Worm (Caenorhabditis elegans) whole organism, mixed stage, embryonic: ENCODE results near the gene manf-1.
A peak's percentile ranks its signal among the peaks of the same experiment; 100 is the strongest.
"Not testable (repeated sequence)": the region's sequence is repeated elsewhere in the genome, so short reads cannot be mapped to it uniquely, and the experiment has no call there.

Experiments
- bed-3 ChIP-seq: fragments of 200-800 bp; sonication (Bioruptor generic); optimal IDR thresholded peaks from 3 replicates; lab custom pipeline; 2018; ENCODE audit warnings: mild to moderate bottlenecking, missing genetic modification characterization, moderate library complexity, missing compliant biosample characterization
- blmp-1 ChIP-seq: fragments of 150-350 bp; optimal IDR thresholded peaks from 2 replicates; lab custom pipeline; 2014; ENCODE audit warnings: missing biosample characterization, missing genetic modification characterization
- ceh-39 ChIP-seq: fragments of 150-350 bp; optimal IDR thresholded peaks from 2 replicates; lab custom pipeline; 2014; ENCODE audit warnings: missing biosample characterization, missing genetic modification characterization
- ceh-43 ChIP-seq: fragments of 200-800 bp; sonication (Bioruptor generic); optimal IDR thresholded peaks from 2 replicates; lab custom pipeline; 2018; ENCODE audit warnings: mild to moderate bottlenecking, missing genetic modification characterization, moderate library complexity, missing compliant biosample characterization
- ceh-83 ChIP-seq: fragments of 200-800 bp; sonication (Bioruptor generic); optimal IDR thresholded peaks from 2 replicates; lab custom pipeline; 2018; ENCODE audit warnings: mild to moderate bottlenecking, missing genetic modification characterization, missing compliant biosample characterization
- ces-1 ChIP-seq: fragments of 150-350 bp; optimal IDR thresholded peaks from 2 replicates; lab custom pipeline; 2014; ENCODE audit warnings: missing biosample characterization, missing genetic modification reagents, missing genetic modification characterization
- cnd-1 ChIP-seq: fragments of 200-800 bp; sonication (Bioruptor generic); optimal IDR thresholded peaks from 2 replicates; lab custom pipeline; 2018; ENCODE audit warnings: mild to moderate bottlenecking, missing genetic modification characterization, missing compliant biosample characterization
- drap-1 ChIP-seq: fragments of 200-800 bp; sonication (Bioruptor generic); optimal IDR thresholded peaks from 3 replicates; lab custom pipeline; 2018; ENCODE audit warnings: mild to moderate bottlenecking, missing genetic modification characterization, missing compliant biosample characterization
- elt-1 ChIP-seq: sonication (generic microtip); optimal IDR thresholded peaks from 2 replicates; lab custom pipeline; 2017; ENCODE audit warnings: missing genetic modification characterization, mild to moderate bottlenecking, missing compliant biosample characterization, antibody characterized with exemption, moderate library complexity, borderline replicate concordance; ENCODE audit not compliant: insufficient read depth
- elt-3 ChIP-seq: fragments of 150-350 bp; optimal IDR thresholded peaks from 2 replicates; lab custom pipeline; 2014; ENCODE audit warnings: missing biosample characterization, missing genetic modification characterization
- flh-1 ChIP-seq: fragments of 200-800 bp; sonication (Bioruptor generic); optimal IDR thresholded peaks from 2 replicates; lab custom pipeline; 2018; ENCODE audit warnings: mild to moderate bottlenecking, missing genetic modification characterization, moderate library complexity, missing compliant biosample characterization
- ham-2 ChIP-seq: fragments of 200-800 bp; sonication (Bioruptor generic); optimal IDR thresholded peaks from 2 replicates; lab custom pipeline; 2018; ENCODE audit warnings: mild to moderate bottlenecking, missing genetic modification characterization, missing compliant biosample characterization
- lin-13 ChIP-seq: fragments of 150-350 bp; optimal IDR thresholded peaks from 2 replicates; lab custom pipeline; 2014; ENCODE audit warnings: missing biosample characterization, missing genetic modification characterization
- lsy-2 ChIP-seq: fragments of 150-350 bp; optimal IDR thresholded peaks from 2 replicates; lab custom pipeline; 2014; ENCODE audit warnings: missing biosample characterization, missing genetic modification characterization
- mab-5 ChIP-seq: fragments of 150-350 bp; optimal IDR thresholded peaks from 2 replicates; lab custom pipeline; 2014; ENCODE audit warnings: missing biosample characterization, missing genetic modification characterization
- mep-1 ChIP-seq: fragments of 150-350 bp; optimal IDR thresholded peaks from 2 replicates; lab custom pipeline; 2017; ENCODE audit warnings: missing biosample characterization, missing genetic modification reagents, missing genetic modification characterization, inconsistent platforms
- nhr-12 ChIP-seq: fragments of 150-350 bp; optimal IDR thresholded peaks from 2 replicates; lab custom pipeline; 2014; ENCODE audit warnings: missing biosample characterization, missing genetic modification characterization
- nhr-2 ChIP-seq: fragments of 150-350 bp; optimal IDR thresholded peaks from 2 replicates; lab custom pipeline; 2014; ENCODE audit warnings: missing biosample characterization, missing genetic modification characterization
- nhr-237 ChIP-seq: fragments of 150-350 bp; optimal IDR thresholded peaks from 2 replicates; lab custom pipeline; 2014; ENCODE audit warnings: missing biosample characterization, missing genetic modification characterization
- nhr-28 ChIP-seq: fragments of 150-350 bp; optimal IDR thresholded peaks from 2 replicates; lab custom pipeline; 2014; ENCODE audit warnings: missing biosample characterization, missing genetic modification characterization
- nhr-76 ChIP-seq: sonication (generic microtip); optimal IDR thresholded peaks from 2 replicates; lab custom pipeline; 2017; ENCODE audit warnings: missing biosample characterization, missing genetic modification characterization
- sem-2 ChIP-seq: fragments of 200-800 bp; sonication (Bioruptor generic); optimal IDR thresholded peaks from 2 replicates; lab custom pipeline; 2018; ENCODE audit warnings: mild to moderate bottlenecking, missing genetic modification characterization, missing compliant biosample characterization
- sptf-1 ChIP-seq: sonication (generic microtip); optimal IDR thresholded peaks from 2 replicates; lab custom pipeline; 2017; ENCODE audit warnings: mild to moderate bottlenecking, missing genetic modification characterization, moderate library complexity, missing compliant biosample characterization
- tbx-8 ChIP-seq: fragments of 200-800 bp; sonication (Bioruptor generic); optimal IDR thresholded peaks from 2 replicates; lab custom pipeline; 2018; ENCODE audit warnings: mild to moderate bottlenecking, missing genetic modification characterization, moderate library complexity, missing compliant biosample characterization
- unc-120 ChIP-seq: sonication (generic microtip); optimal IDR thresholded peaks from 2 replicates; lab custom pipeline; 2017; ENCODE audit warnings: missing genetic modification characterization, missing compliant biosample characterization; ENCODE audit not compliant: poor library complexity, severe bottlenecking
- unc-39 ChIP-seq: fragments of 150-350 bp; optimal IDR thresholded peaks from 2 replicates; lab custom pipeline; 2014; ENCODE audit warnings: missing biosample characterization, missing genetic modification characterization
- unc-62 ChIP-seq: fragments of 150-350 bp; optimal IDR thresholded peaks from 2 replicates; lab custom pipeline; 2014; ENCODE audit warnings: missing biosample characterization, missing genetic modification reagents, missing genetic modification characterization
- zip-8 ChIP-seq: fragments of 150-350 bp; optimal IDR thresholded peaks from 2 replicates; lab custom pipeline; 2014; ENCODE audit warnings: missing biosample characterization, missing genetic modification characterization
- ztf-11 ChIP-seq: fragments of 150-350 bp; optimal IDR thresholded peaks from 2 replicates; lab custom pipeline; 2014; ENCODE audit warnings: missing biosample characterization, missing genetic modification characterization

The manf-1 gene

DNA sequence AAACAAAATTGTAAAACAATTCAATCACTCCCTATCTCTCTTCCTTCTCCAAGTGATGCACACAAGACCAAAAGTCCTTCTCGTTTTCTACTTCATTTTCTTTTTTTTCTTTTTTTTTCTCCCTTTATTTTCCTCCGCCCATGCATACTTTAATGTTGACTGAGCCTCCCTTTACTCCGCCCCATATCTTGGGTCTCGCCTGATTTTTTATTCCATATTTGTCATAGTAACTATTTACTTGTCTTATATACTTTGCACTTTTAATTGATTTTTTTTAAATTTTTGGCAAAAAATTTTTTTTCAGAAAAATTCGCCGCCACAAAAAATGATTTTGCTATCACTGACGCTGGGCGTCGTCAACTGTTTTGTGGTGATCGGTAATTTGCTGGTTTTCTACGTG is 31.6 kb upstream of the manf-1 start, which contains the start of gene ser-6:
Gene ser-6, plus strand, starts transcription at position 301 of the 400 bp plus-strand sequence.
- TF ChIP-seq ces-1 (GFP tag; lab: Kevin White, UChicago) (peak; percentile 35), unc-62 (GFP tag; lab: Kevin White, UChicago) (no peak)
- TF ChIP-seq, all 35 proteins: peak for 1

DNA sequence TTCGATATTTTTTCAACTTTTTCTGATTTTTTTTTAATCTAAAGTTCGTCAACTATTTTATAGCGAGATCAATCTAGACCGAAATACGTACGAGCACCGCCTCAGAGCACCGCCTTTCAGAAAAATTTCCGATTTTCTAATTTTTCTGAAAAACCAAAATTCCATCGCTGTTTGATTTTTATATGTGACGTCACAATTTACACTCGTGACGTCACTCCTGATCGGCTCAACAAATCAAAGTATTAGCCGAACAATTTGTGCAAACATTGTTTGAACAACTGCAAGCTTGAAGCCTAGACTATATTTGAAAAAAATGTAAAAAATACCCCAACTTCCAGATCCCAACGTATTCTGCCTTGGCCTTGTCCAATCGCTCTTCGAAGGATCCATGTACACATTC is 7.0 kb upstream of the manf-1 start:
- no peak for TF ChIP-seq nhr-76 (tag; lab: Kevin White, UChicago)
- no peak for TF ChIP-seq lsy-2 (tag; lab: Kevin White, UChicago)
- no peak for TF ChIP-seq tbx-8 (GFP tag; lab: Kevin White, UChicago)
- peak; percentile 96 for TF ChIP-seq zip-8 (tag; lab: Kevin White, UChicago)
- TF ChIP-seq ceh-39 (tag; lab: Kevin White, UChicago): no peak
- TF ChIP-seq unc-39 (tag; lab: Kevin White, UChicago): no peak

DNA sequence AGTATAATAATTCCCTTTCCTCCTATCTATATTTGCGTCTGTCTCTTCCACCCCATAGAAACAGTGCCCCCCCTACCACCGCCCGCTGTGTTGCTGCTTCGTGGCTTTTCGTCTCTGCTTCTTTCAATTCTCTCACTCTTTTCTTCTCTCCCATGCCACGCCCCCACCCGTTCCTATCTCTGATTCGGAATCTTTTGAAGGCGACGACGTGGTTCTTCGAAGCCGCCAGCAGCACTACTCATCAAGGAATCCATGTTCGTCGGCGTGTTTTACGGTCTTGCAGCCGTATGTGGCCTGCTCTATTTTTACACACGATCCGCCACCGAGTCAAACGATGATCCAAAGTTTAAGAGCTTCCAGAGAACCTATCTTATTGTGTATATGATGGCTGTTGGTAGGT is 3.0 kb upstream of the manf-1 start, which contains the start of gene samt-1:
Gene samt-1, plus strand, starts transcription at position 176 of the 400 bp plus-strand sequence.
- TF ChIP-seq unc-39 (tag; lab: Kevin White, UChicago) (no peak), nhr-28 (tag; lab: Kevin White, UChicago) (no peak), nhr-12 (tag; lab: Kevin White, UChicago) (no peak), ham-2 (GFP tag; lab: Kevin White, UChicago) (peak; percentile 34)

DNA sequence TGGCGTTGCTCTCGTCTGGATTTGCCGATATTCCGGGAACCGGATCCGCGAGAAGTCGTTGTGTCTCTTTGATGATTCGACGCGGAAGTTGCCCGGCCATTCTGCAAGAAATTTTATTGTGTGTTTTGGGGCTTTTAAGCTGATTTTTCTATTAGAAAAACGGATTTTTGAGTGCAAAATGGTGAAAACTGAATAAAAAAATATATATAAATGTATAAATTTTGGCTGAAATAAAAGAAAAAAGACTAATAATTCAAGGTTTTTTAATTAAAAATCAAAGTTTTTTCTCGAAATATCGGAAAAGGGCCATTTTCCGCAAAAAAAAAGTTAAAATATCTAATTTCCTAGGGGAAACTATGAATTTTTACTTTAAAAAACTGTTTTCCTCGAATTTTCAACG is 2.6 kb downstream of the manf-1 start, which contains the start of gene ubc-13:
Gene ubc-13, minus strand, starts transcription at position 101 of the 400 bp plus-strand sequence.
- no peak for TF ChIP-seq ceh-39 (tag; lab: Kevin White, UChicago)

DNA sequence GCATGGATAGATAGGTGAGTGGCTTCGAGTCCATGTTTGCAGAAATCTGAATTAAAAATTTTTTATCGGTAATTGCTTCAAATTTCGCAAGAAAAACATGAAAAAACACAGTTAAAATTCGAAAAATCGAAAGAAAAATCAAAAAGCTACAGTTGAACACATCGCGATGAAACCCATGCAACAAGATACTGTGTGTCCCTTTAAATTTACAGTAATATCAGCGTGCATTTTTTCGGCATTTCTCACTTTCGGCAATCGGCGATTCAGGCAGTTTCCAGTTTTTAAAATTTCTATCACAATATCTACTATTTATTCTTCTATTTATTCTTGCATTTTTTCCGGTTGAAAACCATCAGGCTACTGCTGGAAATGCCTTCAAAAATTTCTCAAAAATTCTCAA is 6.0 kb downstream of the manf-1 start, which contains the start of gene fbxc-45:
Gene fbxc-45, minus strand, starts transcription at position 48 of the 400 bp plus-strand sequence.
- TF ChIP-seq mep-1 (no peak), ztf-11 (no peak), flh-1 (GFP tag; lab: Kevin White, UChicago) (no peak), zip-8 (tag; lab: Kevin White, UChicago) (no peak), nhr-12 (tag; lab: Kevin White, UChicago) (no peak)

DNA sequence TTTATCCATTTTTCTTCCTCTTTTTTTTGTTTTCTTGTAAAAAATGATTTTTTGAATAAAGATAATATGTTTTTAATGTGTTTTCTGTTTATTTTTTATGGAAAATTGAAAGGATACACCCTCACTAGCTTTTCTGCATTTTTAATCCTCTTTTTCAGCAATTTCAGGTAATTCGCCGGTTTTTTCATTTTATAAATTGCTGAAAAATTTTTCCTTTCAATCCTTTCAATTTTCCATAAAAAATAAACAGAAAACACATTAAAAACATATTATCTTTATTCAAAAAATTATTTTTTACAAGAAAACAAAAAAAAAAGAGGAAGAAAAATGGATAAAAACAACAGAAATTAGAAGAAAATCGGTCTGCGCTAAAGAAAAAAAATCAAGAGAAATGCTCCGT is 10.5 kb downstream of the manf-1 start, which contains the start of gene Y54G2A.50:
Gene Y54G2A.50, plus strand, starts transcription at position 301 of the 400 bp plus-strand sequence.
- not testable (repeated sequence) for TF ChIP-seq lsy-2 (tag; lab: Kevin White, UChicago); bed-3; ceh-83 (GFP tag; lab: Kevin White, UChicago)

DNA sequence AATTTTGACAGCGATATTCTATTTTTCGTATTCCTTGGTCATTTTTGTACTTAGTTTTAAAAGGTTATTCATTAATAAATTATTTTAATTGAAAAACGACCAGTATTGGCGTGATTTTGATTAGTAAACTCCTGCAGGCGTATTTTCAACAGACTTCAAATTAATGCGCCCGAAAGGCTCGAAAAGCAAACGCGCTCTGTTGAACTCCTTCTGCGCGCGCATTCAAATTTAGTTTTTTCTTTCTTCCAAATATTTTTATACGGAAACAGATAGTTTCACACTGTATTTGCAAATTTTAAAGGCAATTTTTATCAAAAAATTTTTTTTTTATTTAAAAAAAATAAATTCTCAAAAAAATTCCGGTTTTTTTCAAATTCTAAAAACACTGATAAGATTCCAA is 12.2 kb downstream of the manf-1 start:
- TF ChIP-seq flh-1 (GFP tag; lab: Kevin White, UChicago): no peak
- no peak for TF ChIP-seq bed-3
- TF ChIP-seq unc-39 (tag; lab: Kevin White, UChicago): no peak
- TF ChIP-seq nhr-76 (tag; lab: Kevin White, UChicago): no peak
- TF ChIP-seq mep-1: no peak
- no peak for TF ChIP-seq ceh-39 (tag; lab: Kevin White, UChicago)
- no peak for TF ChIP-seq lin-13 (tag; lab: Kevin White, UChicago)
- TF ChIP-seq blmp-1: no peak
- TF ChIP-seq nhr-12 (tag; lab: Kevin White, UChicago): no peak

DNA sequence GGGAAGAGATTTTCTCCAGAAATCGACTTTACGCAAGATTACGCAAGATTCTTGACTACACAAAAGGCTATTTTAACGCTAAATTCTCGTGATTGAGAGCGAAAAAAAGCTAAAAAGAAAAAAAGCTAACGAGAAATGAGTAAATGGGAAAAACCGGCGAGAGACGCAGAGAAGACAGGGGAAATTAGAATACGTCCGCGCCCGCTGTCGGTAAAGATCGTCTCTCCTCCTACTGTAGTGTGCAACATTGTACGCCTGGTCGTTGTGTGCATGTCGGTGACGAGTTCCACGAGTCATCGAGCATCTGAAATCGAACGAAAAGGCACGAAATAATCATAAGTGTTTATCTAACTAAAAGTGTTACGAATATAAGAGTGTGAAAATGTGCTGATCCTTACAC is 13.7 kb downstream of the manf-1 start:
- TF ChIP-seq zip-8 (tag; lab: Kevin White, UChicago) (no peak), unc-120 (tag; lab: Kevin White, UChicago) (no peak), nhr-2 (tag; lab: Kevin White, UChicago) (no peak), ces-1 (GFP tag; lab: Kevin White, UChicago) (no peak), sem-2 (no peak), unc-62 (GFP tag; lab: Kevin White, UChicago) (no peak), drap-1 (no peak), sptf-1 (tag; lab: Kevin White, UChicago) (no peak), flh-1 (GFP tag; lab: Kevin White, UChicago) (no peak), lsy-2 (tag; lab: Kevin White, UChicago) (no peak), mep-1 (no peak), cnd-1 (tag; lab: Kevin White, UChicago) (no peak), ham-2 (GFP tag; lab: Kevin White, UChicago) (no peak), elt-1 (tag; lab: Kevin White, UChicago) (no peak), nhr-237 (no peak), unc-39 (tag; lab: Kevin White, UChicago) (no peak), elt-3 (tag; lab: Kevin White, UChicago) (no peak), mab-5 (tag; lab: Kevin White, UChicago) (no peak), ceh-43 (GFP tag; lab: Kevin White, UChicago) (no peak)
